Fruit fly (Drosophila melanogaster): Measurements from ENCODE around the gene lectin-33A.

lectin-33A gene

dm6 chr2L:11048307-11048706 is 46.4 kb downstream of the lectin-33A start (continued):
- TF ChIP-seq lz (GFP tag; optimal IDR thresholded peaks at IDR 0.05) = no peak
- no peak for TF ChIP-seq CG34406 (GFP tag; optimal IDR thresholded peaks at IDR 0.05)
- no peak for TF ChIP-seq CG6792 (GFP tag; optimal IDR thresholded peaks at IDR 0.05)
- TF ChIP-seq CG7368 (GFP tag; optimal IDR thresholded peaks at IDR 0.05) = no peak
- TF ChIP-seq pdm3 (GFP tag; optimal IDR thresholded peaks at IDR 0.05) = no peak
- TF ChIP-seq CG10669 (GFP tag; optimal IDR thresholded peaks at IDR 0.05) = peak; percentile 49
- TF ChIP-seq vri (GFP tag; optimal IDR thresholded peaks at IDR 0.05) = no peak
- TF ChIP-seq CG3919 (GFP tag; optimal IDR thresholded peaks at IDR 0.05) = peak; percentile 41
- no peak for TF ChIP-seq fd59A (GFP tag; optimal IDR thresholded peaks at IDR 0.05)
- TF ChIP-seq Eip75B (GFP tag; optimal IDR thresholded peaks at IDR 0.05) = peak; percentile 46
- TF ChIP-seq Hr39 (GFP tag; optimal IDR thresholded peaks at IDR 0.05) = no peak
- TF ChIP-seq CG3032 (tag; optimal IDR thresholded peaks at IDR 0.05) = peak; percentile 59
- TF ChIP-seq achi (GFP tag; optimal IDR thresholded peaks at IDR 0.05) = peak; percentile 13
- no peak for TF ChIP-seq Sox15 (GFP tag; optimal IDR thresholded peaks at IDR 0.05)
- peak; percentile 57 for TF ChIP-seq dsx (GFP tag; optimal IDR thresholded peaks at IDR 0.05; ENCODE audit: poor library complexity, severe bottlenecking)
- no peak for TF ChIP-seq fkh (GFP tag; optimal IDR thresholded peaks at IDR 0.05)
- no peak for TF ChIP-seq acj6 (GFP tag; optimal IDR thresholded peaks at IDR 0.05)
- no peak for TF ChIP-seq CG8119 (GFP tag; IDR thresholded peaks at IDR 0.05)

- TF ChIP-seq Eip78C (GFP tag) (no peak), esn (GFP tag; optimal IDR thresholded peaks at IDR 0.05) (no peak), CG16779 (tag; optimal IDR thresholded peaks at IDR 0.05) (no peak), lz (GFP tag; optimal IDR thresholded peaks at IDR 0.05) (no peak), Lpt (GFP tag; optimal IDR thresholded peaks at IDR 0.05) (no peak), Sox15 (GFP tag; optimal IDR thresholded peaks at IDR 0.05) (no peak), Hr4 (GFP tag; optimal IDR thresholded peaks at IDR 0.05) (no peak), CG10669 (GFP tag; optimal IDR thresholded peaks at IDR 0.05) (no peak), cyc (GFP tag; optimal IDR thresholded peaks at IDR 0.05) (no peak), CG15336 (GFP tag; IDR thresholded peaks at IDR 0.05) (no peak), spab (GFP tag; optimal IDR thresholded peaks at IDR 0.05) (no peak), Blimp-1 (GFP tag; optimal IDR thresholded peaks at IDR 0.05) (no peak), eg (GFP tag; IDR thresholded peaks at IDR 0.05) (no peak), acj6 (GFP tag; optimal IDR thresholded peaks at IDR 0.05) (no peak), fd59A (GFP tag; optimal IDR thresholded peaks at IDR 0.05) (no peak), CG11902 (GFP tag; optimal IDR thresholded peaks at IDR 0.05) (no peak), Ets21C (GFP tag; optimal IDR thresholded peaks at IDR 0.05) (no peak), CG6854 (GFP tag; optimal IDR thresholded peaks at IDR 0.05) (no peak)
These were observed 47.9 kb downstream of the lectin-33A start for dm6 chr2L:11049723-11050122.

- peak; percentile 44 for TF ChIP-seq CG8632 (GFP tag; optimal IDR thresholded peaks at IDR 0.05)
- TF ChIP-seq dsx (GFP tag; optimal IDR thresholded peaks at IDR 0.05; ENCODE audit: poor library complexity, severe bottlenecking) = peak; percentile 26
- no peak for TF ChIP-seq Gug (GFP tag; IDR thresholded peaks at IDR 0.05)
- peak; percentile 54 for TF ChIP-seq Ets96B (tag; optimal IDR thresholded peaks at IDR 0.05)
- peak; percentile 31 for TF ChIP-seq Sox102F (GFP tag; optimal IDR thresholded peaks at IDR 0.05)
- TF ChIP-seq CG11762 (GFP tag; optimal IDR thresholded peaks at IDR 0.05; ENCODE audit: insufficient read depth) = no peak
- TF ChIP-seq CG11902 (GFP tag; optimal IDR thresholded peaks at IDR 0.05) = no peak
- TF ChIP-seq svp (GFP tag) = peak; percentile 58
- no peak for TF ChIP-seq topi (GFP tag; optimal IDR thresholded peaks at IDR 0.05)
- TF ChIP-seq Eip93F (GFP tag; optimal IDR thresholded peaks at IDR 0.05) = no peak
- peak; percentile 32 for TF ChIP-seq Hr39 (GFP tag; optimal IDR thresholded peaks at IDR 0.05)
- no peak for TF ChIP-seq net (GFP tag; optimal IDR thresholded peaks at IDR 0.05)
- no peak for TF ChIP-seq vri (GFP tag; optimal IDR thresholded peaks at IDR 0.05)
- TF ChIP-seq CG6163 (GFP tag; IDR thresholded peaks at IDR 0.05) = peak; percentile 16; the same call in 1 of the 3 replicates
- TF ChIP-seq CG10669 (GFP tag; optimal IDR thresholded peaks at IDR 0.05) = peak; percentile 37
- TF ChIP-seq CG32006 (GFP tag; optimal IDR thresholded peaks at IDR 0.05) = no peak
- no peak for TF ChIP-seq Hr38 (GFP tag; optimal IDR thresholded peaks at IDR 0.05)
- peak; percentile 30 for TF ChIP-seq pdm3 (GFP tag; optimal IDR thresholded peaks at IDR 0.05)
- peak; percentile 17 for TF ChIP-seq CG10631 (GFP tag; optimal IDR thresholded peaks at IDR 0.05)
- no peak for TF ChIP-seq Lpt (GFP tag; optimal IDR thresholded peaks at IDR 0.05)
- TF ChIP-seq lz (GFP tag; optimal IDR thresholded peaks at IDR 0.05) = peak; percentile 15
- TF ChIP-seq acj6 (GFP tag; optimal IDR thresholded peaks at IDR 0.05) = peak; percentile 31
- TF ChIP-seq ss (GFP tag; optimal IDR thresholded peaks at IDR 0.05) = peak in 1 of 2 experiments; percentile 96
- no peak for TF ChIP-seq spab (GFP tag; optimal IDR thresholded peaks at IDR 0.05)
- peak; percentile 40 for TF ChIP-seq CG1621 (tag; optimal IDR thresholded peaks at IDR 0.05)
These were observed 50.0 kb downstream of the lectin-33A start for dm6 chr2L:11051644-11052492.
